Worm (Caenorhabditis elegans) whole organism, late embryonic: ENCODE data around the gene sru-15.

Experiments
- C08G9.2 ChIP-seq: sonication (generic microtip); optimal IDR thresholded peaks from 2 replicates; lab custom pipeline; 2016; ENCODE audit warnings: mild to moderate bottlenecking, missing genetic modification characterization, moderate library complexity, missing compliant biosample characterization
- F13H6.1 ChIP-seq: sonication (generic microtip); optimal IDR thresholded peaks from 2 replicates; lab custom pipeline; 2016; ENCODE audit warnings: missing genetic modification characterization, missing compliant biosample characterization
- T23F11.4 ChIP-seq: fragments of 200-800 bp; sonication (Bioruptor generic); optimal IDR thresholded peaks from 2 replicates; lab custom pipeline; 2018; ENCODE audit warnings: mild to moderate bottlenecking, missing genetic modification characterization, missing compliant biosample characterization
- Y22D7AL.16 ChIP-seq: sonication (generic microtip); optimal IDR thresholded peaks from 2 replicates; lab custom pipeline; 2016; ENCODE audit warnings: missing genetic modification characterization, missing compliant biosample characterization
- ahr-1 ChIP-seq: sonication (generic microtip); optimal IDR thresholded peaks from 2 replicates; lab custom pipeline; 2016; ENCODE audit warnings: missing genetic modification characterization, missing compliant biosample characterization
- ama-1 ChIP-seq: fragments of 150-350 bp; optimal IDR thresholded peaks from 2 replicates; lab custom pipeline; 2014
- ceh-14 ChIP-seq: sonication (generic microtip); optimal IDR thresholded peaks from 2 replicates; lab custom pipeline; 2016; ENCODE audit warnings: missing genotype, missing genetic modification characterization, missing compliant biosample characterization
- ceh-18 ChIP-seq: sonication (generic microtip); optimal IDR thresholded peaks from 2 replicates; lab custom pipeline; 2016; ENCODE audit warnings: missing genetic modification characterization, missing compliant biosample characterization
- ceh-19 ChIP-seq: fragments of 200-800 bp; sonication (Bioruptor generic); optimal IDR thresholded peaks from 2 replicates; lab custom pipeline; 2018; ENCODE audit warnings: mild to moderate bottlenecking, missing genetic modification characterization, missing compliant biosample characterization
- ceh-2 ChIP-seq: sonication (generic microtip); optimal IDR thresholded peaks from 2 replicates; lab custom pipeline; 2016; ENCODE audit warnings: missing genotype, missing genetic modification characterization, missing compliant biosample characterization
- ceh-22 ChIP-seq: sonication (generic microtip); optimal IDR thresholded peaks from 2 replicates; lab custom pipeline; 2017; ENCODE audit warnings: missing biosample characterization, missing genetic modification characterization
- ceh-24 ChIP-seq: sonication (generic microtip); optimal IDR thresholded peaks from 2 replicates; lab custom pipeline; 2016; ENCODE audit warnings: mild to moderate bottlenecking, missing genetic modification characterization, missing compliant biosample characterization
- ceh-34 ChIP-seq: sonication (generic microtip); optimal IDR thresholded peaks from 2 replicates; lab custom pipeline; 2016; ENCODE audit warnings: mild to moderate bottlenecking, missing genetic modification characterization, missing compliant biosample characterization
- ceh-45 ChIP-seq: fragments of 200-800 bp; sonication (Bioruptor generic); IDR thresholded peaks from 2 replicates; pipeline ENCODE4 v1.3.6; 2022; ENCODE audit warnings: missing genetic modification reagents, missing genetic modification characterization, missing compliant biosample characterization
- ceh-48 ChIP-seq: sonication (generic microtip); optimal IDR thresholded peaks from 2 replicates; lab custom pipeline; 2016; ENCODE audit warnings: missing genetic modification characterization, inconsistent platforms, missing compliant biosample characterization
- ceh-6 ChIP-seq: fragments of 200-800 bp; sonication (Bioruptor generic); optimal IDR thresholded peaks from 2 replicates; lab custom pipeline; 2018; ENCODE audit warnings: mild to moderate bottlenecking, missing genetic modification characterization, missing compliant biosample characterization
- ceh-9 ChIP-seq: sonication (generic microtip); optimal IDR thresholded peaks from 2 replicates; lab custom pipeline; 2016; ENCODE audit warnings: mild to moderate bottlenecking, missing genetic modification characterization, inconsistent platforms, missing compliant biosample characterization
- che-1 ChIP-seq: sonication (generic microtip); optimal IDR thresholded peaks from 2 replicates; lab custom pipeline; 2016; ENCODE audit warnings: mild to moderate bottlenecking, missing genetic modification characterization, missing compliant biosample characterization
- dve-1 ChIP-seq: sonication (generic microtip); optimal IDR thresholded peaks from 2 replicates; lab custom pipeline; 2017; ENCODE audit warnings: antibody characterized with exemption, mild to moderate bottlenecking, missing genetic modification characterization, missing compliant biosample characterization
- elt-2 ChIP-seq: sonication (generic microtip); optimal IDR thresholded peaks from 2 replicates; lab custom pipeline; 2016; ENCODE audit warnings: missing genetic modification reagents, missing genetic modification characterization, missing compliant biosample characterization
- elt-4 ChIP-seq: sonication (generic microtip); optimal IDR thresholded peaks from 2 replicates; lab custom pipeline; 2016; ENCODE audit warnings: missing genetic modification characterization, missing compliant biosample characterization
- eyg-1 ChIP-seq: sonication (generic microtip); optimal IDR thresholded peaks from 2 replicates; lab custom pipeline; 2016; ENCODE audit warnings: missing genotype, missing genetic modification characterization, missing compliant biosample characterization
- fkh-10 ChIP-seq: fragments of 150-350 bp; optimal IDR thresholded peaks from 2 replicates; lab custom pipeline; 2014; ENCODE audit warnings: missing biosample characterization, missing genetic modification reagents, missing genetic modification characterization
- fkh-6 ChIP-seq: sonication (generic microtip); optimal IDR thresholded peaks from 2 replicates; lab custom pipeline; 2016; ENCODE audit warnings: missing genetic modification characterization, missing compliant biosample characterization
- hlh-13 ChIP-seq: fragments of 200-800 bp; sonication (Bioruptor generic); optimal IDR thresholded peaks from 2 replicates; lab custom pipeline; 2018; ENCODE audit warnings: mild to moderate bottlenecking, missing genetic modification characterization, missing compliant biosample characterization
- hlh-15 ChIP-seq: sonication (generic microtip); optimal IDR thresholded peaks from 2 replicates; lab custom pipeline; 2016; ENCODE audit warnings: missing genetic modification characterization, missing compliant biosample characterization
- mec-3 ChIP-seq: sonication (generic microtip); optimal IDR thresholded peaks from 2 replicates; lab custom pipeline; 2016; ENCODE audit warnings: borderline replicate concordance, missing genetic modification characterization, missing compliant biosample characterization
- nhr-11 ChIP-seq: fragments of 150-350 bp; optimal IDR thresholded peaks from 2 replicates; lab custom pipeline; 2014; ENCODE audit warnings: missing biosample characterization, missing genetic modification characterization
- npax-4 ChIP-seq: sonication (generic microtip); optimal IDR thresholded peaks from 2 replicates; lab custom pipeline; 2016; ENCODE audit warnings: missing genetic modification characterization, missing compliant biosample characterization
- odd-2 ChIP-seq: sonication (generic microtip); optimal IDR thresholded peaks from 2 replicates; lab custom pipeline; 2017; ENCODE audit warnings: antibody characterized with exemption, mild to moderate bottlenecking, missing genetic modification characterization, missing compliant biosample characterization
- pag-3 ChIP-seq: sonication (generic microtip); optimal IDR thresholded peaks from 2 replicates; lab custom pipeline; 2016; ENCODE audit warnings: missing compliant biosample characterization, missing genetic modification characterization, borderline replicate concordance
- pqm-1 ChIP-seq: sonication (generic microtip); optimal IDR thresholded peaks from 2 replicates; lab custom pipeline; 2016; ENCODE audit warnings: missing genetic modification characterization, missing compliant biosample characterization
- ref-2 ChIP-seq: sonication (generic microtip); optimal IDR thresholded peaks from 2 replicates; lab custom pipeline; 2016; ENCODE audit warnings: missing genetic modification characterization, missing compliant biosample characterization
- rnt-1 ChIP-seq: sonication (generic microtip); optimal IDR thresholded peaks from 2 replicates; lab custom pipeline; 2016; ENCODE audit warnings: missing genetic modification characterization, missing compliant biosample characterization
- sox-4 ChIP-seq: sonication (generic microtip); optimal IDR thresholded peaks from 2 replicates; lab custom pipeline; 2017; ENCODE audit warnings: mild to moderate bottlenecking, missing genetic modification characterization, inconsistent platforms, missing compliant biosample characterization
- unc-3 ChIP-seq, 2 experiments: fragments of 200-800 bp in 1 of 2; sonication (Bioruptor generic) in 1 of 2; sonication (generic microtip) in 1 of 2; conservative IDR thresholded peaks in 1 of 2; optimal IDR thresholded peaks in 1 of 2; 2 replicates each; pipeline versions ENCODE4 v1.3.6 to Lab custom; 2016 to 2022; ENCODE audit warnings: missing compliant biosample characterization in 2 of 2, missing genetic modification characterization in 2 of 2, missing genetic modification reagents in 1 of 2
- unc-42 ChIP-seq: sonication (generic microtip); optimal IDR thresholded peaks from 2 replicates; lab custom pipeline; 2016; ENCODE audit warnings: missing genotype, missing genetic modification characterization, missing compliant biosample characterization
- zip-5 ChIP-seq: sonication (generic microtip); optimal IDR thresholded peaks from 2 replicates; lab custom pipeline; 2016; ENCODE audit warnings: missing genetic modification characterization, missing compliant biosample characterization

sru-15 gene

DNA sequence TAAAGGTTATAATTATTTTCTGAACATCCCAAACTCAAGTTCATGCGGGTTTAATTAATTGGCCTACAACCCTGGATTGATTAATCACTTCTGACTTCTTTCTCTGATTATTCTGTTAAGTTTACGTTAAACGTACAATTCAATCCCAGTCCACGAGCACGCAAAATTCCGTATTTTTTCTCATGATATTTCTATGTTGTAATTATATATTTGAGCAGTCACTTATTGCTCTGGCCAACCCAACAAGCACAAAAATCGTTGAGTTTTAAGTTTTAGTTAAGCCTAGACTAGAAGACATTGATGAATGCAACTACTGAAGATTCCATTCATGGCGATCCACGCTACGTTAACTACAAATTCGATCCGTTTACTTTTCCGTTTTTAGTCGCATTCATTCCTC, at the start of gene sru-15:
sru-15 (plus strand) TSS at position 301 of the 400 bp plus-strand sequence.
- TF ChIP-seq rnt-1 (tag; lab: Kevin White, UChicago) (no peak), elt-4 (no peak), npax-4 (no peak), nhr-11 (no peak)

DNA sequence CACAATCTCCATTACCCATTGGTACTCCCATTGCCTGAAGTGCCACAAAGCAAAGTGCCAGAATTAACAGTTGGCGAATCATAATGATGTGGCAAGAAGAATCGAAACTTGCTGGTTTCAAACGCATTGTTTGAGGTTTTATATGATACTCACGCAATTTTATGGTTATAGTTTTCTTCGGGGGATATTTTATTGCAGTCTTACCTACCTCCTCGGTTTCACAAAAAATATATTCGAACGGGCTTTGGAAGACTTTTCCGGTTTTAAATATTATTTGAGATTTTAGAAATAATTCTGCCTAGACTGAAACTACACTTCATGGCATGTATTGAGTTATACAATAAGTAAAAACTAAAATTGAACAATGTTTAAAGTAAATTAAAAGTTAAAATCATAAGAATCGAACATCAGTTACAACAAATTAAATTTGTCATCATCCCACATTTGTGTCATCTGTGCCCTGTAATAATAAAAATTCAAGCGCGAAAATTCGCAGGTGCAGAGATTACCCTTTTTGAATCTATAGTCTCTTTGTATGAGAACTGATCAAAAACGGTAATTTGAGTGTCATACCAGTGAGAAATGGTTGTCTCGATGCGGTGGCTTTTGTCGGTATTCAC, 49.3 kb upstream of the sru-15 start, which contains the start of the genes clec-197 and clec-198:
clec-197 (minus strand) TSS at position 101 of the 620 bp plus-strand sequence.
clec-198 (plus strand) TSS at position 570 of the 620 bp plus-strand sequence.
- no peak for TF ChIP-seq Y22D7AL.16 (tag; lab: Kevin White, UChicago)
- TF ChIP-seq, all 69 proteins: peak for 0

DNA sequence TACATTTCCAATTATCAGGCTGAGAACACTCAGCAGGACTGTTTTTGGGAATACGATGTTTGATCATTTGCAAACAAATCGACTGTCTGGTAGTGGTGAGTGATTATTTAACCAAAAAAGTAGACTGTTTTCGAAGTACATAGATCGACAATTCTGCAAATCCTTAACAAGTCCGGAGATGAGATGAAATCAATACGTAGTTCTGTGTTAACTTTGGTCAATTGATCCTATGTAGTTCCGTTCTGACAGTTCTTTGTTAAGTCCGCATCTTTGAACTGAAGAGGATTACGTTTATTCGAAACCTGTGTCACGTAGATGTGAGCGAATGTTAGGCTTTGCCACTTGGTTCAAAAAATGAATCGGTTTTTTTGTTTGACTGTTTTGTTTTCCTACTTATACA, 44.4 kb upstream of the sru-15 start, which contains the start of gene clec-199:
clec-199 (plus strand) TSS at position 301 of the 400 bp plus-strand sequence.
- TF ChIP-seq fkh-6 (tag; lab: Kevin White, UChicago) (no peak), ref-2 (no peak), ceh-48 (no peak), mec-3 (no peak), unc-42 (tag; lab: Kevin White, UChicago) (no peak), eyg-1 (tag; lab: Kevin White, UChicago) (no peak), fkh-10 (GFP tag; lab: Kevin White, UChicago) (no peak), ceh-9 (no peak), F13H6.1 (tag; lab: Kevin White, UChicago) (no peak)
- TF ChIP-seq, all 69 proteins: peak for 0

DNA sequence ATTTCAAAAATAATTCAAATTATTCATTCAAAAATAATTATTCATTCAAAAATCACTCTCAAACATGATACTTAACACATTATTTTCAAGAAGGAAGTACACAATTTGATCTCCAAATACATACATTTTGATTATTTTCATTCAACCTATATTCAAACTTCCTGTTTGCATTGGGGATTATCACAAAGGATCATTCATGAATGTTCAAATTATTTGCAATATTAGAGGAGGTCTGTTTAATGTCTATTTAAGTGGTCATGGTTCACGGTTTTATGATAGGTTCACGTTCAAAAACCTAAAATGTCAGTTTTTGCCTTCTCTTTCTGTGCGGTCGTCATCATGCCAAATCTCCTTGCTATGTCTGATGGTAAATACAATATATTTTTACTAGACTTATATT, 34.9 kb upstream of the sru-15 start, which contains the start of gene clec-202:
clec-202 (plus strand) TSS at position 301 of the 400 bp plus-strand sequence.
- no peak for TF ChIP-seq ceh-19
- TF ChIP-seq elt-4 = no peak
- no peak for TF ChIP-seq mec-3
- no peak for TF ChIP-seq fkh-10 (GFP tag; lab: Kevin White, UChicago)

DNA sequence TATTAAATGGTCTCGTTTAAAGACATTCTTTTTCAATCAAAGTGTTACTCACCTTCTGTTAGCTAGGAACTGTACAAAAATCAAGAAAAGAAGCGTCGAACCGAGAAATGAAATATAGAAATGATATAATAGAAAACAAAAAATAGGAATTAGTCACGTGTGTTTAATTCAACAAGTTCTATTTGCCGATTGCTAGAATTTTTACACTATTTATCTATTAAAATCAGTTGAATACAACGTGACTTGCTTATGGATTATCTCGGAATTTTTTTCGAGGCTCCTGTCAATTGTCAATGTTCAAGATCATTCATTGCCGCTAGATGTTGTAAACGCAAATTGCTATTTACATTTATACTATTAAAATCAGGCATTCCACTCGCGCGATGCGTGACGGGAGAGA, 28.7 kb upstream of the sru-15 start, which contains the start of gene zipt-17:
zipt-17 (minus strand) TSS at position 101 of the 400 bp plus-strand sequence.
- TF ChIP-seq fkh-10 (GFP tag; lab: Kevin White, UChicago) (no peak), ceh-22 (tag; lab: Kevin White, UChicago) (no peak), che-1 (tag; lab: Kevin White, UChicago) (no peak), ceh-6 (GFP tag; lab: Kevin White, UChicago) (no peak), ceh-2 (tag; lab: Kevin White, UChicago) (no peak), ahr-1 (tag; lab: Kevin White, UChicago) (no peak), unc-3 (GFP tag; conservative IDR thresholded peaks at IDR 0.05; lab: Robert Waterston, UW) (no peak), unc-3 (tag; optimal IDR thresholded peaks at IDR 0.05; lab: Kevin White, UChicago) (no peak), sox-4 (tag; lab: Kevin White, UChicago) (no peak), ama-1 (no peak), T23F11.4 (GFP tag; lab: Kevin White, UChicago) (no peak), ref-2 (no peak)

DNA sequence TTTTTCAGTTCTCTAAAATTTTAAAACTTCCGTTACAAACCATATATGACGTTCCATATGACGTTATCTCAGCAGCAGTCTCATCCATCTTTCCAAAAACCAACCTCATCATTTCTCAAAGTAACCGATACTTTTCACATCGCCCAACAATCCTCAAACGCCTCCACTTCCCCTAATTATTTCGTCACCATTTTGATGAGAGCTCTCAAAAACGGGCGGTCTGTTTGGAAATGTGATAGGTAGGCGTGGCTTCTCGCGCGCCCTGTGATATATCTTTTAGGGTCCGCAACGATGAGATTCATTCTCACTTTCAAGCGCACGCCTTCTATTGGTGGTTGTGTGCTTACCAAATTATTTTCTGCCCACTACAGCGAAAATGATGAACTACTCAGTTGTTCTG, 27.7 kb upstream of the sru-15 start, which contains the start of gene trh-1:
trh-1 (plus strand) TSS at position 301 of the 400 bp plus-strand sequence.
- no peak for TF ChIP-seq zip-5
- no peak for TF ChIP-seq ceh-14
- no peak for TF ChIP-seq ceh-22 (tag; lab: Kevin White, UChicago)
- no peak for TF ChIP-seq ceh-34 (tag; lab: Kevin White, UChicago)
- TF ChIP-seq sox-4 (tag; lab: Kevin White, UChicago) = no peak
- TF ChIP-seq pag-3 = no peak
- no peak for TF ChIP-seq hlh-13 (GFP tag; lab: Kevin White, UChicago)
- TF ChIP-seq ahr-1 (tag; lab: Kevin White, UChicago) = no peak
- TF ChIP-seq, all 69 proteins: peak for 0

DNA sequence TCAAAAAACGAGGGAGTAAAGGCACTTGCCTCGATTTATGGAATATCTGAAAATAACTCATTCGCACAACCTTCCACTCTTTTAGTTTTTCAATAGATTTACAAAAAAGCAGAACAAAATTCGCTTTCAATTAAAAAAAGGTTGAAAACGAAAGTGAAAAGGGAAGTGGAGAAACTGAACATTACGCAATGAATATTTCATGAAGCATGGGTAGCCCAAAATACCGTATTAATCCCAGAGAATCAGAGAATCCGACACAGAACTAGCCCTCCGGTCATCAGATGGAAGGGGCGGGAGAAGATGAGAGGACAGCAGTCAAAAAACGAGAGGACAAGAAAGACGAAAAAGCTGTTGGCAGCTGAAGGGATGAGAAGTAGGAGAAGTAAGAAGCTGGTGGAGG, 24.5 kb upstream of the sru-15 start, which contains the start of gene C30H6.5:
C30H6.5 (plus strand) TSS at position 301 of the 400 bp plus-strand sequence.
- no peak for TF ChIP-seq ceh-18 (tag; lab: Kevin White, UChicago)
- TF ChIP-seq fkh-10 (GFP tag; lab: Kevin White, UChicago) = no peak
- no peak for TF ChIP-seq pqm-1 (tag; lab: Kevin White, UChicago)
- TF ChIP-seq elt-2 (tag; lab: Kevin White, UChicago) = no peak
- TF ChIP-seq ceh-2 (tag; lab: Kevin White, UChicago) = no peak
- TF ChIP-seq mec-3 = no peak
- no peak for TF ChIP-seq dve-1 (tag; lab: Kevin White, UChicago)
- no peak for TF ChIP-seq eyg-1 (tag; lab: Kevin White, UChicago)
- TF ChIP-seq odd-2 (tag; lab: Kevin White, UChicago) = no peak
- no peak for TF ChIP-seq npax-4
- no peak for TF ChIP-seq rnt-1 (tag; lab: Kevin White, UChicago)
- no peak for TF ChIP-seq F13H6.1 (tag; lab: Kevin White, UChicago)
- TF ChIP-seq ceh-22 (tag; lab: Kevin White, UChicago) = no peak
- TF ChIP-seq ahr-1 (tag; lab: Kevin White, UChicago) = no peak
- TF ChIP-seq ceh-24 = no peak
- TF ChIP-seq hlh-15 = no peak
- no peak for TF ChIP-seq ceh-9
- no peak for TF ChIP-seq C08G9.2
- no peak for TF ChIP-seq ceh-45 (GFP tag; lab: Robert Waterston, UW)
